Fruit fly (Drosophila melanogaster): ENCODE data around the gene SamDC.

DNA sequence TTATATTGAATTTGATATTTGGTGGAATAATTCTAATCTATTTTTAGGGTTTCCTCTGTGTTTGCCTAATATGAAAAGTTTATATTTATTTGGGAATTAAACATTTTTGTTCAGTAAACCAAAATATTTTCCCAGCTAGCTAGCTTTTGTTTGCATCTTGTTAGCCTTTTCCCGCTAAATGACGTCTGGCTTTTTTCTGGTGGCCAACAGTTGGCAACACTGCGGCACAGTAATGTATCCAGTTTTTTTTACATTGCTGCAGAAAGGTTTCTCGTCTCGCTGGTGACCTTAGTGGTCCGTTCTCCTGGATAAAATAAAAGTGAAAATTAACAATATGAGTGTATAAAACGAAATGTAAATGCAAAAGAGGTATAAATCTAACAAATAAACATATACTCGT, 25.0 kb downstream of the SamDC start, which contains the start of gene lft:
- TF ChIP-seq psq (optimal IDR thresholded peaks at IDR 0.05) (no peak), CG8478 (optimal IDR thresholded peaks at IDR 0.05) (no peak), pan (optimal IDR thresholded peaks at IDR 0.05) (no peak), usp (GFP tag; optimal IDR thresholded peaks at IDR 0.05) (no peak), Dll (optimal IDR thresholded peaks at IDR 0.05) (no peak), EcR (GFP tag; optimal IDR thresholded peaks at IDR 0.05) (no peak)

All from whole organism.